Worm (Caenorhabditis elegans): ENCODE measurements around the gene F32D1.7.
"Not testable (repeated sequence)": the region's sequence is repeated elsewhere in the genome, so short reads cannot be mapped to it uniquely, and the experiment has no call there.

- not testable (repeated sequence) for TF ChIP-seq pha-4 (tag; optimal IDR thresholded peaks at IDR 0.05); ceh-40 (GFP tag; IDR thresholded peaks at IDR 0.05); unc-130 (GFP tag; optimal IDR thresholded peaks at IDR 0.05); aptf-3 (GFP tag; IDR thresholded peaks at IDR 0.05); Y53G8AR.9 (GFP tag; conservative IDR thresholded peaks at IDR 0.05); unc-62 (GFP tag; optimal IDR thresholded peaks at IDR 0.05)
Measured at ce11 chrV:4333518-4333917, 42.5 kb downstream of the F32D1.7 start.
